Fruit fly (Drosophila melanogaster) Kc167 (cell line): Measurements from ENCODE around the gene CG14007.

Experiments used
- Myc ChIP-seq: fragments of >200 bp; optimal IDR thresholded peaks from 2 replicates; lab custom pipeline; 2017; ENCODE audit warnings: missing external identifiers
- Sin3A ChIP-seq: fragments of >200 bp; optimal IDR thresholded peaks from 2 replicates; lab custom pipeline; 2018; ENCODE audit warnings: missing external identifiers
- h ChIP-seq: fragments of >200 bp; optimal IDR thresholded peaks from 3 replicates; lab custom pipeline; 2018; ENCODE audit warnings: missing external identifiers
- insv ChIP-seq: fragments of >200 bp; optimal IDR thresholded peaks from 3 replicates; lab custom pipeline; 2018; ENCODE audit warnings: missing external identifiers
- psq ChIP-seq: fragments of >200 bp; optimal IDR thresholded peaks from 2 replicates; lab custom pipeline; 2017; ENCODE audit warnings: missing external identifiers

DNA sequence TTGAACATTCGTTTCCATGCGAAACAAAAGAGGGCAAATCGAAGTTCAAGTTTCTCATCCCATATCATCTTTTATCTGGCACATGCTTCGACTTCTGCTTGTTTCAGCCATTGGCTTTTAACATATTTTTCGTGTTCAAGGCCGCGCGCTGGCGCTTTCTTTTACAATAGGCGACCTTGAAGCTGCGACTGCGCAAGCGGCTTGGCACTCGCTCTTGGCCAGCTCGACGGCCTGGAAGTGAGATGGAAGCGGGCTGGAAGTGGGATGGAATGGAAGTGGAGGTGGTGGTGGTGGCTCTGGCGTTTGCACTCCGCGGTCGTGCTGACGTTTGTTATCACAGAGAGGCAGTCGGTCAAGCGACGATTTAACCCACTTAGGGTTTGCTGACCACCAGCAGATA, 26.0 kb upstream of the CG14007 start:
- no peak for TF ChIP-seq h
- no peak for TF ChIP-seq psq (lab: Kevin White, UChicago)
- no peak for TF ChIP-seq Sin3A (lab: Kevin White, UChicago)
- no peak for TF ChIP-seq insv (lab: Kevin White, UChicago)
- no peak for TF ChIP-seq Myc (lab: Kevin White, UChicago)
